Fruit fly (Drosophila melanogaster) whole organism, embryonic: ENCODE results near the gene CG6567.

ENCODE experiments used
- B-H1 ChIP-seq: fragments of 200-800 bp; sonication (Bioruptor generic); IDR thresholded peaks from 3 replicates; pipeline ENCODE4 v1.3.6; 2022; ENCODE audit warnings: missing biosample characterization, missing genetic modification characterization
- B-H2 ChIP-seq: fragments of 200-800 bp; sonication (Bioruptor generic); optimal IDR thresholded peaks from 2 replicates; lab custom pipeline; 2018; ENCODE audit warnings: missing biosample characterization, mild to moderate bottlenecking, missing genetic modification characterization
- CG10543 ChIP-seq: fragments of 200-800 bp; sonication (Bioruptor generic); optimal IDR thresholded peaks from 3 replicates; lab custom pipeline; 2017; ENCODE audit warnings: missing biosample characterization, mild to moderate bottlenecking, missing genetic modification characterization, moderate library complexity
- CG11560 ChIP-seq: fragments of 200-800 bp; sonication (Bioruptor generic); IDR thresholded peaks from 3 replicates; pipeline ENCODE4 v1.3.6; 2022; ENCODE audit warnings: missing biosample characterization, missing genetic modification characterization
- CG12299 ChIP-seq: fragments of 200-800 bp; sonication (Bioruptor generic); optimal IDR thresholded peaks from 2 replicates; lab custom pipeline; 2018; ENCODE audit warnings: missing biosample characterization, mild to moderate bottlenecking, missing genetic modification characterization
- CG15011 ChIP-seq: fragments of 200-800 bp; sonication (Bioruptor generic); optimal IDR thresholded peaks from 3 replicates; lab custom pipeline; 2018; ENCODE audit warnings: missing biosample characterization, mild to moderate bottlenecking, missing genetic modification characterization
- CG15514 ChIP-seq: fragments of 200-800 bp; sonication (Bioruptor generic); optimal IDR thresholded peaks from 3 replicates; lab custom pipeline; 2017; ENCODE audit warnings: missing biosample characterization, missing genetic modification characterization, mild to moderate bottlenecking, moderate library complexity, missing genetic modification reagents
- CG15696 ChIP-seq: fragments of 200-800 bp; sonication (Bioruptor generic); optimal IDR thresholded peaks from 2 replicates; lab custom pipeline; 2019; ENCODE audit warnings: missing biosample characterization, mild to moderate bottlenecking, missing genetic modification characterization, moderate library complexity
- CG1603 ChIP-seq: fragments of 200-800 bp; sonication (Bioruptor generic); optimal IDR thresholded peaks from 2 replicates; lab custom pipeline; 2019; ENCODE audit warnings: missing biosample characterization, mild to moderate bottlenecking, missing genetic modification characterization, moderate library complexity
- CG16813 ChIP-seq: fragments of 200-800 bp; sonication (Bioruptor generic); IDR thresholded peaks from 3 replicates; pipeline ENCODE4 v1.3.6; 2022; ENCODE audit warnings: missing biosample characterization, missing genetic modification characterization; ENCODE audit not compliant: partially characterized antibody
- CG17186 ChIP-seq: fragments of 200-800 bp; sonication (Bioruptor generic); optimal IDR thresholded peaks from 3 replicates; lab custom pipeline; 2017; ENCODE audit warnings: missing biosample characterization, missing genetic modification reagents, missing genetic modification characterization
- CG17361 ChIP-seq: fragments of 200-800 bp; sonication (Bioruptor generic); IDR thresholded peaks from 3 replicates; pipeline ENCODE4 v1.3.6; 2022; ENCODE audit warnings: missing biosample characterization, missing genetic modification characterization
- CG17568 ChIP-seq: fragments of 200-800 bp; sonication (Bioruptor generic); optimal IDR thresholded peaks from 2 replicates; lab custom pipeline; 2018; ENCODE audit warnings: missing biosample characterization, mild to moderate bottlenecking, missing genetic modification characterization, moderate library complexity
- CG2120 ChIP-seq: fragments of 200-800 bp; sonication (Bioruptor generic); optimal IDR thresholded peaks from 3 replicates; lab custom pipeline; 2016; ENCODE audit warnings: missing biosample characterization, missing genetic modification characterization
- CG2678 ChIP-seq: fragments of 200-800 bp; sonication (Bioruptor generic); optimal IDR thresholded peaks from 3 replicates; lab custom pipeline; 2019; ENCODE audit warnings: missing biosample characterization, mild to moderate bottlenecking, missing genetic modification characterization, moderate library complexity
- CG30020 ChIP-seq: fragments of 200-800 bp; optimal IDR thresholded peaks from 2 replicates; lab custom pipeline; 2019; ENCODE audit warnings: missing biosample characterization, mild to moderate bottlenecking, missing genetic modification characterization, moderate library complexity
- CG34224 ChIP-seq: fragments of 200-800 bp; sonication (Bioruptor generic); IDR thresholded peaks from 3 replicates; pipeline ENCODE4 v1.3.6; 2022; ENCODE audit warnings: missing biosample characterization, missing genetic modification characterization; ENCODE audit not compliant: partially characterized antibody
- CG7987 ChIP-seq: fragments of 200-800 bp; sonication (Bioruptor generic); optimal IDR thresholded peaks from 2 replicates; lab custom pipeline; 2018; ENCODE audit warnings: missing biosample characterization, mild to moderate bottlenecking, missing genetic modification characterization, moderate library complexity
- Dll ChIP-seq: fragments of 200-800 bp; sonication (Bioruptor generic); IDR thresholded peaks from 4 replicates; pipeline ENCODE4 v1.3.6; 2022; ENCODE audit warnings: missing biosample characterization, missing genetic modification characterization; ENCODE audit not compliant: partially characterized antibody
- Drgx ChIP-seq: fragments of 200-800 bp; sonication (Bioruptor generic); IDR thresholded peaks from 2 replicates; pipeline ENCODE4 v1.3.6; 2022; ENCODE audit warnings: missing biosample characterization, missing genetic modification characterization
- Fer3 ChIP-seq: fragments of 200-800 bp; sonication (Bioruptor generic); optimal IDR thresholded peaks from 2 replicates; lab custom pipeline; 2018; ENCODE audit warnings: missing biosample characterization, mild to moderate bottlenecking, missing genetic modification characterization, moderate library complexity
- GATAe ChIP-seq: fragments of 200-800 bp; sonication (Bioruptor generic); conservative IDR thresholded peaks from 2 replicates; pipeline ENCODE4 v1.3.6; 2022; ENCODE audit warnings: missing biosample characterization, missing genetic modification characterization
- Scr ChIP-seq: fragments of 200-800 bp; sonication (Bioruptor generic); IDR thresholded peaks from 2 replicates; pipeline ENCODE4 v1.3.6; 2022; ENCODE audit warnings: missing biosample characterization, missing genetic modification characterization; ENCODE audit not compliant: partially characterized antibody
- Six4 ChIP-seq: fragments of 200-800 bp; sonication (Bioruptor generic); optimal IDR thresholded peaks from 2 replicates; lab custom pipeline; 2016; ENCODE audit warnings: missing biosample characterization, missing genetic modification characterization
- abd-A ChIP-seq: fragments of 200-800 bp; sonication (Bioruptor generic); optimal IDR thresholded peaks from 3 replicates; lab custom pipeline; 2019; ENCODE audit warnings: missing biosample characterization, mild to moderate bottlenecking, missing genetic modification characterization, moderate library complexity
- al ChIP-seq: fragments of 200-800 bp; sonication (Bioruptor generic); IDR thresholded peaks from 2 replicates; pipeline ENCODE4 v1.3.6; 2022; ENCODE audit warnings: missing biosample characterization, missing genetic modification characterization
- ash1 ChIP-seq: fragments of 200-800 bp; sonication (Bioruptor generic); optimal IDR thresholded peaks from 2 replicates; lab custom pipeline; 2018; ENCODE audit warnings: missing biosample characterization, mild to moderate bottlenecking, missing genetic modification characterization
- bcd ChIP-seq: fragments of 200-800 bp; sonication (Bioruptor generic); optimal IDR thresholded peaks from 2 replicates; lab custom pipeline; 2017; ENCODE audit warnings: missing biosample characterization, mild to moderate bottlenecking, missing genetic modification characterization
- btn ChIP-seq: fragments of 200-800 bp; sonication (Bioruptor generic); optimal IDR thresholded peaks from 2 replicates; lab custom pipeline; 2016; ENCODE audit warnings: missing biosample characterization, missing genetic modification characterization
- corto ChIP-seq: fragments of 200-800 bp; sonication (Bioruptor generic); optimal IDR thresholded peaks from 2 replicates; lab custom pipeline; 2016; ENCODE audit warnings: missing biosample characterization, mild to moderate bottlenecking, missing genetic modification characterization, moderate library complexity
- crol ChIP-seq: fragments of 200-800 bp; sonication (Bioruptor generic); IDR thresholded peaks from 2 replicates; pipeline ENCODE4 v1.3.6; 2022; ENCODE audit warnings: missing biosample characterization, missing genetic modification characterization
- crp ChIP-seq, 2 experiments: fragments of 200-800 bp; sonication (Bioruptor generic); optimal IDR thresholded peaks; 2 replicates in 1 of 2; 3 replicates in 1 of 2; lab custom pipeline; 2017; ENCODE audit warnings: missing biosample characterization in 2 of 2, missing genetic modification characterization in 2 of 2, mild to moderate bottlenecking in 1 of 2, moderate library complexity in 1 of 2
- dm ChIP-seq: fragments of 200-800 bp; sonication (Bioruptor generic); optimal IDR thresholded peaks from 3 replicates; lab custom pipeline; 2016; ENCODE audit warnings: missing biosample characterization, missing genetic modification characterization
- eyg ChIP-seq: fragments of 200-800 bp; sonication (Bioruptor generic); optimal IDR thresholded peaks from 3 replicates; lab custom pipeline; 2016; ENCODE audit warnings: missing biosample characterization, missing genetic modification characterization
- fd96Cb ChIP-seq: fragments of 200-800 bp; sonication (Bioruptor generic); optimal IDR thresholded peaks from 2 replicates; lab custom pipeline; 2018; ENCODE audit warnings: missing biosample characterization, mild to moderate bottlenecking, missing genetic modification characterization, moderate library complexity
- ftz-f1 ChIP-seq: fragments of 200-800 bp; sonication (Bioruptor generic); optimal IDR thresholded peaks from 2 replicates; lab custom pipeline; 2016; ENCODE audit warnings: missing biosample characterization, missing genetic modification characterization
- gce ChIP-seq: fragments of 200-800 bp; sonication (Bioruptor generic); IDR thresholded peaks from 3 replicates; pipeline ENCODE4 v1.3.6; 2022; ENCODE audit warnings: missing biosample characterization, missing genetic modification characterization
- her ChIP-seq: fragments of 200-800 bp; sonication (Bioruptor generic); optimal IDR thresholded peaks from 2 replicates; lab custom pipeline; 2016; ENCODE audit warnings: missing biosample characterization, missing genetic modification characterization
- insv ChIP-seq, 2 experiments: fragments of 200-800 bp; sonication (Bioruptor generic); optimal IDR thresholded peaks; 3 replicates each; lab custom pipeline; 2016 to 2018; ENCODE audit warnings: missing biosample characterization in 2 of 2, missing genetic modification characterization in 2 of 2
- lbe ChIP-seq: fragments of 200-800 bp; sonication (Bioruptor generic); optimal IDR thresholded peaks from 2 replicates; lab custom pipeline; 2016; ENCODE audit warnings: missing biosample characterization, mild to moderate bottlenecking, missing genetic modification characterization
- peb ChIP-seq: fragments of 200-800 bp; sonication (Bioruptor generic); IDR thresholded peaks from 2 replicates; pipeline ENCODE4 v1.3.6; 2022; ENCODE audit warnings: missing biosample characterization, missing genetic modification characterization
- sc ChIP-seq, 3 experiments: fragments of >200 bp in 2 of 3; fragments of 200-800 bp in 1 of 3; sonication (Bioruptor generic) in 1 of 3; optimal IDR thresholded peaks; 2 replicates in 2 of 3; 3 replicates in 1 of 3; lab custom pipeline; 2017; ENCODE audit warnings: mild to moderate bottlenecking in 1 of 3, missing biosample characterization in 1 of 3, missing genetic modification characterization in 1 of 3, missing genetic modification reagents in 1 of 3
- sd ChIP-seq: fragments of 200-800 bp; sonication (Bioruptor generic); optimal IDR thresholded peaks from 3 replicates; lab custom pipeline; 2018; ENCODE audit warnings: missing biosample characterization, mild to moderate bottlenecking, missing genetic modification characterization, moderate library complexity
- slp2 ChIP-seq: fragments of 200-800 bp; sonication (Bioruptor generic); optimal IDR thresholded peaks from 2 replicates; lab custom pipeline; 2016; ENCODE audit warnings: missing biosample characterization, missing genetic modification characterization
- tin ChIP-seq: fragments of 200-800 bp; sonication (Bioruptor generic); optimal IDR thresholded peaks from 3 replicates; lab custom pipeline; 2016; ENCODE audit warnings: missing biosample characterization, missing genetic modification characterization
- z ChIP-seq: fragments of 200-800 bp; sonication (Bioruptor generic); IDR thresholded peaks from 3 replicates; pipeline ENCODE4 v1.3.6; 2022; ENCODE audit warnings: missing biosample characterization, missing genetic modification characterization

Gene CG6567

dm6 chr3R:10886462-10887315, 32.4 kb upstream of the CG6567 start (continued):
- TF ChIP-seq bcd (GFP tag; lab: Kevin White, UChicago) (peak; percentile 91), B-H1 (GFP tag; lab: Robert Waterston, UW) (peak; percentile 84), abd-A (tag; lab: Kevin White, UChicago) (peak; percentile 86), CG30020 (tag; lab: Kevin White, UChicago) (peak; percentile 41), eyg (peak; percentile 79), slp2 (GFP tag; lab: Kevin White, UChicago) (peak; percentile 91), CG12299 (tag; lab: Kevin White, UChicago) (peak; percentile 82), CG15696 (tag; lab: Kevin White, UChicago) (peak; percentile 75), fd96Cb (tag; lab: Kevin White, UChicago) (peak; percentile 74), CG7987 (GFP tag; lab: Kevin White, UChicago) (peak; percentile 12), z (GFP tag; lab: Robert Waterston, UW) (no peak; the same call in 2 of the 3 replicates), ash1 (no peak), al (peak; percentile 74), CG16813 (no peak), CG2120 (GFP tag; lab: Kevin White, UChicago) (peak; percentile 97), crp (GFP tag; optimal IDR thresholded peaks at IDR 0.05; lab: Kevin White, UChicago) (peak in 1 of 2 experiments; percentile 66), CG1603 (peak; percentile 53), corto (GFP tag; lab: Kevin White, UChicago) (peak; percentile 80), crol (GFP tag; lab: Robert Waterston, UW) (peak; percentile 92), tin (GFP tag; lab: Kevin White, UChicago) (peak; percentile 83), Six4 (GFP tag; lab: Kevin White, UChicago) (peak; percentile 70), sc (optimal IDR thresholded peaks at IDR 0.05; lab: Kevin White, UChicago) (no peak), sc (GFP tag; optimal IDR thresholded peaks at IDR 0.05; lab: Kevin White, UChicago) (peak; percentile 75), gce (peak; percentile 56; the same call in 2 of the 3 replicates), CG11560 (tag; lab: Robert Waterston, UW) (peak; percentile 75; the same call in 2 of the 3 replicates), Drgx (GFP tag; lab: Robert Waterston, UW) (peak; percentile 94), CG10543 (GFP tag; lab: Kevin White, UChicago) (peak; percentile 95), CG15011 (peak; percentile 85), CG34224 (GFP tag; lab: Robert Waterston, UW) (0 out of 3 replicates have a peak, but pooled peaks have one; percentile 22), Scr (GFP tag; lab: Robert Waterston, UW) (0 out of 2 replicates have a peak, but pooled peaks have one; percentile 25), GATAe (peak; percentile 69), CG17568 (peak; percentile 81), dm (GFP tag; lab: Kevin White, UChicago) (peak; percentile 60), Fer3 (tag; lab: Kevin White, UChicago) (peak; percentile 91), CG15514 (GFP tag; lab: Kevin White, UChicago) (peak; percentile 71), sd (tag; lab: Kevin White, UChicago) (peak; percentile 80), lbe (GFP tag; lab: Kevin White, UChicago) (peak; percentile 80), B-H2 (GFP tag; lab: Kevin White, UChicago) (peak; percentile 89), insv (GFP tag; optimal IDR thresholded peaks at IDR 0.05; lab: Kevin White, UChicago) (peak in 1 of 2 experiments; percentile 71), ftz-f1 (GFP tag; lab: Kevin White, UChicago) (peak; percentile 58), CG2678 (tag; lab: Kevin White, UChicago) (peak; percentile 95), peb (peak; percentile 79), CG17186 (GFP tag; lab: Kevin White, UChicago) (no peak), Dll (GFP tag; lab: Robert Waterston, UW) (0 out of 4 replicates have a peak, but pooled peaks have one; percentile 49), btn (GFP tag; lab: Kevin White, UChicago) (peak; percentile 47), CG17361 (GFP tag; lab: Robert Waterston, UW) (peak; percentile 91), her (GFP tag; lab: Kevin White, UChicago) (peak; percentile 81)
